Fruit fly (Drosophila melanogaster): ENCODE data around the gene PICK1.

DNA sequence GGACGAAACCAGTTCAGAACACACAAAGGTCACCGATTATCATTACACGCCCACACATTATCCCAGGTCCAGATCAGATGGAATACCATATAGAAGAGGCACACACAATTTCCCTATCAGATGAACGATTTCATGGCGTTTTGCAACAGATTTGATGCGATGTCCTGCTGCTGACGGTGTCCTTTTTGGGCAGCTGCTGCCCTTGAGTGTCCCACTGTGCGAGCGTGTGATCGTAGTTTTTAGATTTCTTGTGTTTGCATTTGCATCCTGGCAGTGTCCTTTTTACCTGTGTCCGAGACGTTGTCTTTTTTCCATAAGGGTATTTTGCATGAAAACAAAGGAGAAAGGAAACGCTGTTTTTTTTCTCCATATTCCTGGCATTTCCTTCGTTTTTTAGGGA, 15.5 kb upstream of the PICK1 start:
- no peak for TF ChIP-seq CG8478 (optimal IDR thresholded peaks at IDR 0.05)
- TF ChIP-seq C15 (GFP tag; IDR thresholded peaks at IDR 0.05), result no peak
- TF ChIP-seq Vsx1 (GFP tag; optimal IDR thresholded peaks at IDR 0.05), result no peak
- TF ChIP-seq sc (optimal IDR thresholded peaks at IDR 0.05), result no peak
- no peak for TF ChIP-seq sc (GFP tag; optimal IDR thresholded peaks at IDR 0.05)
- TF ChIP-seq CG6854 (GFP tag; optimal IDR thresholded peaks at IDR 0.05), result no peak
- TF ChIP-seq run (tag; optimal IDR thresholded peaks at IDR 0.05), result no peak
- TF ChIP-seq CG7357 (GFP tag; IDR thresholded peaks at IDR 0.05), result no peak
- no peak for TF ChIP-seq CG43689 (GFP tag; IDR thresholded peaks at IDR 0.05)
- no peak for TF ChIP-seq Mes4 (GFP tag; optimal IDR thresholded peaks at IDR 0.05)
